Worm (Caenorhabditis elegans) whole organism, midembryonic: ENCODE measurements around the gene C04E6.7.

Experiments
- T22C8.4 ChIP-seq: fragments of 200-800 bp; sonication (Bioruptor generic); IDR thresholded peaks from 2 replicates; pipeline ENCODE4 v1.3.6; 2022; ENCODE audit warnings: missing genetic modification characterization, missing compliant biosample characterization
- cog-1 ChIP-seq: sonication (generic microtip); optimal IDR thresholded peaks from 2 replicates; lab custom pipeline; 2016; ENCODE audit warnings: missing genetic modification characterization, missing compliant biosample characterization
- flt-1 ChIP-seq: fragments of 200-800 bp; sonication (Bioruptor generic); IDR thresholded peaks from 2 replicates; pipeline ENCODE4 v1.3.6; 2022; ENCODE audit warnings: missing genetic modification characterization, missing compliant biosample characterization
- klf-2 ChIP-seq: fragments of 200-800 bp; sonication (Bioruptor generic); conservative IDR thresholded peaks from 2 replicates; pipeline ENCODE4 v1.3.6; 2022; ENCODE audit warnings: missing genetic modification reagents, missing genetic modification characterization, missing compliant biosample characterization
- med-1 ChIP-seq: sonication (generic microtip); optimal IDR thresholded peaks from 2 replicates; lab custom pipeline; 2017; ENCODE audit warnings: missing genetic modification characterization, mild to moderate bottlenecking, missing compliant biosample characterization, antibody characterized with exemption, missing genetic modification reagents; ENCODE audit not compliant: insufficient read depth
- ref-1 ChIP-seq: fragments of 200-800 bp; sonication (Bioruptor generic); conservative IDR thresholded peaks from 2 replicates; pipeline ENCODE4 v1.3.6; 2022; ENCODE audit warnings: missing genetic modification reagents, missing genetic modification characterization, missing compliant biosample characterization
- tab-1 ChIP-seq: fragments of 200-800 bp; sonication (Bioruptor generic); IDR thresholded peaks from 2 replicates; pipeline ENCODE4 v1.3.6; 2022; ENCODE audit warnings: missing genetic modification characterization, missing compliant biosample characterization
- ztf-23 ChIP-seq: fragments of 200-800 bp; sonication (Bioruptor generic); IDR thresholded peaks from 2 replicates; pipeline ENCODE4 v1.3.6; 2022; ENCODE audit warnings: missing genetic modification reagents, missing genetic modification characterization, missing compliant biosample characterization
- ztf-29 ChIP-seq: fragments of 200-800 bp; sonication (Bioruptor generic); IDR thresholded peaks from 2 replicates; pipeline ENCODE4 v1.3.6; 2022; ENCODE audit warnings: missing genetic modification reagents, missing genetic modification characterization, missing compliant biosample characterization

Gene C04E6.7

ce11 chrV:5852084-5852483 lies 41.0 kb upstream of the C04E6.7 start:
- no peak for TF ChIP-seq klf-2 (GFP tag; lab: Robert Waterston, UW)

- TF ChIP-seq T22C8.4 (no peak), flt-1 (GFP tag; lab: Robert Waterston, UW) (no peak), tab-1 (no peak), ztf-29 (no peak), med-1 (GFP tag; lab: Kevin White, UChicago) (no peak), cog-1 (tag; lab: Kevin White, UChicago) (no peak), ztf-23 (GFP tag; lab: Robert Waterston, UW) (no peak), klf-2 (GFP tag; lab: Robert Waterston, UW) (no peak), ref-1 (GFP tag; lab: Robert Waterston, UW) (no peak)
These were observed 30.5 kb upstream of the C04E6.7 start, which contains the start of gene F26F12.8 for ce11 chrV:5862479-5863188. TSS of gene F26F12.8 (minus strand) at chrV:5862529.

- TF ChIP-seq tab-1: no peak
- TF ChIP-seq klf-2 (GFP tag; lab: Robert Waterston, UW): no peak
- TF ChIP-seq cog-1 (tag; lab: Kevin White, UChicago): no peak
- TF ChIP-seq ztf-29: no peak
- no peak for TF ChIP-seq ref-1 (GFP tag; lab: Robert Waterston, UW)
- no peak for TF ChIP-seq flt-1 (GFP tag; lab: Robert Waterston, UW)
- TF ChIP-seq T22C8.4: no peak
- no peak for TF ChIP-seq med-1 (GFP tag; lab: Kevin White, UChicago)
- TF ChIP-seq ztf-23 (GFP tag; lab: Robert Waterston, UW): no peak
These were observed 28.0 kb upstream of the C04E6.7 start, which contains the start of gene F26F12.5 for ce11 chrV:5865085-5865484. TSS of gene F26F12.5 (minus strand) at chrV:5865185.

- TF ChIP-seq flt-1 (GFP tag; lab: Robert Waterston, UW) (no peak), cog-1 (tag; lab: Kevin White, UChicago) (no peak), ref-1 (GFP tag; lab: Robert Waterston, UW) (no peak), med-1 (GFP tag; lab: Kevin White, UChicago) (no peak), ztf-23 (GFP tag; lab: Robert Waterston, UW) (no peak), klf-2 (GFP tag; lab: Robert Waterston, UW) (no peak), T22C8.4 (no peak), tab-1 (no peak), ztf-29 (no peak)
These were observed 23.9 kb upstream of the C04E6.7 start, which contains the start of gene F26F12.4 for ce11 chrV:5869227-5869626. TSS of gene F26F12.4 (minus strand) at chrV:5869327.

ce11 chrV:5871759-5872158 lies 21.4 kb upstream of the C04E6.7 start, which contains the start of gene C02G6.2:
TSS of gene C02G6.2 (plus strand) at chrV:5872059.
- TF ChIP-seq cog-1 (tag; lab: Kevin White, UChicago) (no peak), T22C8.4 (no peak), med-1 (GFP tag; lab: Kevin White, UChicago) (no peak), ztf-29 (no peak), ztf-23 (GFP tag; lab: Robert Waterston, UW) (no peak)

ce11 chrV:5876966-5877365 lies 16.1 kb upstream of the C04E6.7 start:
- TF ChIP-seq flt-1 (GFP tag; lab: Robert Waterston, UW) (no peak), ztf-23 (GFP tag; lab: Robert Waterston, UW) (no peak), med-1 (GFP tag; lab: Kevin White, UChicago) (no peak), T22C8.4 (no peak), klf-2 (GFP tag; lab: Robert Waterston, UW) (no peak), cog-1 (tag; lab: Kevin White, UChicago) (no peak), ztf-29 (no peak), tab-1 (no peak), ref-1 (GFP tag; lab: Robert Waterston, UW) (no peak)

ce11 chrV:5880064-5880463 lies 13.1 kb upstream of the C04E6.7 start, which contains the start of gene C02G6.3:
TSS of gene C02G6.3 (plus strand) at chrV:5880364.
- TF ChIP-seq ref-1 (GFP tag; lab: Robert Waterston, UW) (no peak), med-1 (GFP tag; lab: Kevin White, UChicago) (no peak)

- TF ChIP-seq flt-1 (GFP tag; lab: Robert Waterston, UW): no peak
- TF ChIP-seq ztf-29: no peak
- no peak for TF ChIP-seq tab-1
- TF ChIP-seq klf-2 (GFP tag; lab: Robert Waterston, UW): no peak
- no peak for TF ChIP-seq med-1 (GFP tag; lab: Kevin White, UChicago)
- TF ChIP-seq ref-1 (GFP tag; lab: Robert Waterston, UW): no peak
- no peak for TF ChIP-seq cog-1 (tag; lab: Kevin White, UChicago)
- TF ChIP-seq ztf-23 (GFP tag; lab: Robert Waterston, UW): no peak
- no peak for TF ChIP-seq T22C8.4
These were observed 10.7 kb upstream of the C04E6.7 start for ce11 chrV:5882429-5882828.

ce11 chrV:5883735-5884134 lies 9.4 kb upstream of the C04E6.7 start, which contains the start of gene C04E6.8:
TSS of gene C04E6.8 (minus strand) at chrV:5883835.
- TF ChIP-seq tab-1 (no peak), T22C8.4 (no peak), ref-1 (GFP tag; lab: Robert Waterston, UW) (no peak), flt-1 (GFP tag; lab: Robert Waterston, UW) (no peak), klf-2 (GFP tag; lab: Robert Waterston, UW) (no peak), ztf-29 (no peak), med-1 (GFP tag; lab: Kevin White, UChicago) (no peak), ztf-23 (GFP tag; lab: Robert Waterston, UW) (no peak), cog-1 (tag; lab: Kevin White, UChicago) (no peak)

ce11 chrV:5888820-5889219 lies 4.3 kb upstream of the C04E6.7 start:
- no peak for TF ChIP-seq T22C8.4
- TF ChIP-seq tab-1: no peak
- TF ChIP-seq ztf-29: no peak
- TF ChIP-seq med-1 (GFP tag; lab: Kevin White, UChicago): no peak
- no peak for TF ChIP-seq cog-1 (tag; lab: Kevin White, UChicago)
- TF ChIP-seq ref-1 (GFP tag; lab: Robert Waterston, UW): no peak
- no peak for TF ChIP-seq ztf-23 (GFP tag; lab: Robert Waterston, UW)
- no peak for TF ChIP-seq flt-1 (GFP tag; lab: Robert Waterston, UW)
- no peak for TF ChIP-seq klf-2 (GFP tag; lab: Robert Waterston, UW)
